Worm (Caenorhabditis elegans): Measurements from ENCODE around the gene col-20.

The col-20 gene

ce11 chrII:4822610-4823009 is 48.0 kb downstream of the col-20 start:
- no peak for TF ChIP-seq ama-1 (optimal IDR thresholded peaks at IDR 0.05)
- TF ChIP-seq ceh-13 (GFP tag; optimal IDR thresholded peaks at IDR 0.05): no peak
- TF ChIP-seq tbx-37 (GFP tag; conservative IDR thresholded peaks at IDR 0.05): no peak
- no peak for TF ChIP-seq hmbx-1 (tag; optimal IDR thresholded peaks at IDR 0.05)
- no peak for TF ChIP-seq hmg-4 (GFP tag; optimal IDR thresholded peaks at IDR 0.05)
- TF ChIP-seq flt-1 (GFP tag; IDR thresholded peaks at IDR 0.05): no peak
- no peak for TF ChIP-seq ets-7 (tag; optimal IDR thresholded peaks at IDR 0.05)
- TF ChIP-seq hnd-1 (tag; optimal IDR thresholded peaks at IDR 0.05): no peak

ce11 chrII:4821739-4822138 is 48.9 kb downstream of the col-20 start, which contains the start of gene lact-5:
Gene lact-5 (minus strand): TSS chrII:4821739.
- TF ChIP-seq hmg-4 (GFP tag; optimal IDR thresholded peaks at IDR 0.05): no peak
- no peak for TF ChIP-seq scrt-1 (GFP tag; IDR thresholded peaks at IDR 0.05)
- TF ChIP-seq ceh-13 (GFP tag; optimal IDR thresholded peaks at IDR 0.05): no peak
- TF ChIP-seq tbx-37 (GFP tag; conservative IDR thresholded peaks at IDR 0.05): no peak
- no peak for TF ChIP-seq hnd-1 (tag; optimal IDR thresholded peaks at IDR 0.05)
- no peak for TF ChIP-seq tbx-11 (GFP tag; IDR thresholded peaks at IDR 0.05)
- no peak for TF ChIP-seq ama-1 (optimal IDR thresholded peaks at IDR 0.05)
- no peak for TF ChIP-seq ceh-36 (tag; optimal IDR thresholded peaks at IDR 0.05)
- TF ChIP-seq aly-1 (tag; optimal IDR thresholded peaks at IDR 0.05): no peak
- no peak for TF ChIP-seq pes-1 (GFP tag; IDR thresholded peaks at IDR 0.05)
- no peak for TF ChIP-seq F13C5.2 (tag; optimal IDR thresholded peaks at IDR 0.05)
- TF ChIP-seq ets-7 (tag; optimal IDR thresholded peaks at IDR 0.05): no peak
- TF ChIP-seq flt-1 (GFP tag; IDR thresholded peaks at IDR 0.05): no peak
- no peak for TF ChIP-seq tra-4 (tag; optimal IDR thresholded peaks at IDR 0.05)
- TF ChIP-seq hmbx-1 (tag; optimal IDR thresholded peaks at IDR 0.05): no peak
- TF ChIP-seq B0310.2 (tag; optimal IDR thresholded peaks at IDR 0.05): no peak
